Fruit fly (Drosophila melanogaster) whole organism, embryonic: ENCODE measurements around the gene sea.

Experiments used
- CG10979 ChIP-seq: fragments of 200-800 bp; sonication (Bioruptor generic); optimal IDR thresholded peaks from 2 replicates; lab custom pipeline; 2018; ENCODE audit warnings: missing biosample characterization, mild to moderate bottlenecking, missing genetic modification characterization, moderate library complexity
- CG12299 ChIP-seq: fragments of 200-800 bp; sonication (Bioruptor generic); optimal IDR thresholded peaks from 2 replicates; lab custom pipeline; 2018; ENCODE audit warnings: missing biosample characterization, mild to moderate bottlenecking, missing genetic modification characterization
- CG12769 ChIP-seq: fragments of 200-800 bp; sonication (Bioruptor generic); optimal IDR thresholded peaks from 2 replicates; lab custom pipeline; 2019; ENCODE audit warnings: missing biosample characterization, mild to moderate bottlenecking, missing genetic modification characterization, moderate library complexity
- CG12942 ChIP-seq: fragments of 200-800 bp; sonication (Bioruptor generic); optimal IDR thresholded peaks from 3 replicates; lab custom pipeline; 2016; ENCODE audit warnings: missing biosample characterization, missing genetic modification characterization
- CG15479 ChIP-seq: fragments of 200-800 bp; sonication (Bioruptor generic); optimal IDR thresholded peaks from 3 replicates; lab custom pipeline; 2019; ENCODE audit warnings: missing biosample characterization, mild to moderate bottlenecking, missing genetic modification characterization, moderate library complexity
- CG17361 ChIP-seq: fragments of 200-800 bp; sonication (Bioruptor generic); IDR thresholded peaks from 3 replicates; pipeline ENCODE4 v1.3.6; 2022; ENCODE audit warnings: missing biosample characterization, missing genetic modification characterization
- CG17829 ChIP-seq: fragments of 200-800 bp; optimal IDR thresholded peaks from 2 replicates; lab custom pipeline; 2019; ENCODE audit warnings: missing biosample characterization, mild to moderate bottlenecking, missing genetic modification characterization, moderate library complexity
- CG18262 ChIP-seq: fragments of 200-800 bp; optimal IDR thresholded peaks from 3 replicates; lab custom pipeline; 2019; ENCODE audit warnings: missing biosample characterization, mild to moderate bottlenecking, missing genetic modification characterization, moderate library complexity
- CG2120 ChIP-seq: fragments of 200-800 bp; sonication (Bioruptor generic); optimal IDR thresholded peaks from 3 replicates; lab custom pipeline; 2016; ENCODE audit warnings: missing biosample characterization, missing genetic modification characterization
- CG31441 ChIP-seq: fragments of 200-800 bp; sonication (Bioruptor generic); IDR thresholded peaks from 2 replicates; pipeline ENCODE4 v1.3.6; 2022; ENCODE audit warnings: missing biosample characterization, missing genetic modification characterization
- CG33557 ChIP-seq: fragments of 200-800 bp; sonication (Bioruptor generic); optimal IDR thresholded peaks from 2 replicates; lab custom pipeline; 2019; ENCODE audit warnings: missing biosample characterization, mild to moderate bottlenecking, missing genetic modification characterization, moderate library complexity
- CG4707 ChIP-seq: fragments of 200-800 bp; sonication (Bioruptor generic); optimal IDR thresholded peaks from 2 replicates; lab custom pipeline; 2018; ENCODE audit warnings: missing biosample characterization, mild to moderate bottlenecking, missing genetic modification characterization, moderate library complexity
- CG6654 ChIP-seq: fragments of 200-800 bp; sonication (Bioruptor generic); optimal IDR thresholded peaks from 2 replicates; lab custom pipeline; 2017; ENCODE audit warnings: missing biosample characterization, mild to moderate bottlenecking, missing genetic modification characterization
- CG6689 ChIP-seq: fragments of 200-800 bp; sonication (Bioruptor generic); IDR thresholded peaks from 2 replicates; pipeline ENCODE4 v1.3.6; 2022; ENCODE audit warnings: missing biosample characterization, missing genetic modification characterization
- CG7271 ChIP-seq: fragments of 200-800 bp; sonication (Bioruptor generic); optimal IDR thresholded peaks from 2 replicates; lab custom pipeline; 2018; ENCODE audit warnings: missing biosample characterization, mild to moderate bottlenecking, missing genetic modification characterization, moderate library complexity
- CG8089 ChIP-seq: fragments of 200-800 bp; sonication (Bioruptor generic); optimal IDR thresholded peaks from 3 replicates; lab custom pipeline; 2016; ENCODE audit warnings: missing biosample characterization, missing genetic modification characterization
- CG8281 ChIP-seq: fragments of 200-800 bp; sonication (Bioruptor generic); optimal IDR thresholded peaks from 2 replicates; lab custom pipeline; 2018; ENCODE audit warnings: missing biosample characterization, mild to moderate bottlenecking, missing genetic modification characterization, moderate library complexity
- CG8359 ChIP-seq: fragments of 200-800 bp; sonication (Bioruptor generic); optimal IDR thresholded peaks from 2 replicates; lab custom pipeline; 2017; ENCODE audit warnings: missing biosample characterization, mild to moderate bottlenecking, missing genetic modification characterization, borderline replicate concordance
- Chrac-16 ChIP-seq: fragments of 200-800 bp; sonication (Bioruptor generic); optimal IDR thresholded peaks from 3 replicates; lab custom pipeline; 2016; ENCODE audit warnings: missing biosample characterization, missing genetic modification characterization
- Deaf1 ChIP-seq: fragments of 200-800 bp; optimal IDR thresholded peaks from 3 replicates; lab custom pipeline; 2019; ENCODE audit warnings: missing biosample characterization, mild to moderate bottlenecking, missing genetic modification characterization, moderate library complexity
- E2f1 ChIP-seq: fragments of 200-800 bp; sonication (Bioruptor generic); IDR thresholded peaks from 2 replicates; pipeline ENCODE4 v1.3.6; 2022; ENCODE audit warnings: missing biosample characterization, missing genetic modification characterization
- Elba2 ChIP-seq: fragments of 200-800 bp; sonication (Bioruptor generic); optimal IDR thresholded peaks from 3 replicates; lab custom pipeline; 2016; ENCODE audit warnings: missing biosample characterization, missing genetic modification characterization
- HLHmδ ChIP-seq: fragments of 200-800 bp; sonication (Bioruptor generic); optimal IDR thresholded peaks from 2 replicates; lab custom pipeline; 2018; ENCODE audit warnings: missing biosample characterization, mild to moderate bottlenecking, missing genetic modification characterization, moderate library complexity
- HmgD ChIP-seq: fragments of 200-800 bp; sonication (Bioruptor generic); optimal IDR thresholded peaks from 3 replicates; lab custom pipeline; 2016; ENCODE audit warnings: missing biosample characterization, missing genetic modification characterization
- Hmr ChIP-seq: fragments of 200-800 bp; sonication (Bioruptor generic); optimal IDR thresholded peaks from 3 replicates; lab custom pipeline; 2017; ENCODE audit warnings: mild to moderate bottlenecking, missing biosample characterization, missing genetic modification reagents, missing genetic modification characterization
- Lim3 ChIP-seq: fragments of 200-800 bp; sonication (Bioruptor generic); IDR thresholded peaks from 2 replicates; pipeline ENCODE4 v1.3.6; 2022; ENCODE audit warnings: missing biosample characterization, missing genetic modification characterization
- Med ChIP-seq: fragments of 200-800 bp; sonication (Bioruptor generic); peaks from one replicate; lab custom pipeline; 2016; ENCODE audit warnings: missing biosample characterization, missing genetic modification characterization, mild to moderate bottlenecking, inconsistent platforms, moderate library complexity
- Oli ChIP-seq: fragments of 200-800 bp; sonication (Bioruptor generic); optimal IDR thresholded peaks from 2 replicates; lab custom pipeline; 2018; ENCODE audit warnings: missing biosample characterization, mild to moderate bottlenecking, missing genetic modification characterization, moderate library complexity
- PHDP ChIP-seq: fragments of 200-800 bp; sonication (Bioruptor generic); optimal IDR thresholded peaks from 3 replicates; lab custom pipeline; 2018; ENCODE audit warnings: missing biosample characterization, mild to moderate bottlenecking, missing genetic modification characterization, moderate library complexity
- Ptx1 ChIP-seq: fragments of 200-800 bp; sonication (Bioruptor generic); IDR thresholded peaks from 2 replicates; pipeline ENCODE4 v1.3.6; 2022; ENCODE audit warnings: missing biosample characterization, missing genetic modification characterization
- aop ChIP-seq: fragments of 200-800 bp; sonication (Bioruptor generic); IDR thresholded peaks from 2 replicates; pipeline ENCODE4 v1.3.6; 2022; ENCODE audit warnings: missing biosample characterization, missing genetic modification characterization
- ash1 ChIP-seq: fragments of 200-800 bp; sonication (Bioruptor generic); optimal IDR thresholded peaks from 2 replicates; lab custom pipeline; 2018; ENCODE audit warnings: missing biosample characterization, mild to moderate bottlenecking, missing genetic modification characterization
- dati ChIP-seq: fragments of 200-800 bp; sonication (Bioruptor generic); IDR thresholded peaks from 2 replicates; pipeline ENCODE4 v1.3.6; 2022; ENCODE audit warnings: missing biosample characterization, missing genetic modification characterization
- eyg ChIP-seq: fragments of 200-800 bp; sonication (Bioruptor generic); optimal IDR thresholded peaks from 3 replicates; lab custom pipeline; 2016; ENCODE audit warnings: missing biosample characterization, missing genetic modification characterization
- hb ChIP-seq: fragments of 200-800 bp; sonication (Bioruptor generic); IDR thresholded peaks from 3 replicates; pipeline ENCODE4 v1.3.6; 2022; ENCODE audit warnings: missing biosample characterization, missing genetic modification characterization; ENCODE audit not compliant: partially characterized antibody
- nau ChIP-seq: fragments of 200-800 bp; sonication (Bioruptor generic); optimal IDR thresholded peaks from 3 replicates; lab custom pipeline; 2017; ENCODE audit warnings: missing biosample characterization, mild to moderate bottlenecking, missing genetic modification characterization, missing genetic modification reagents
- oc ChIP-seq: fragments of 200-800 bp; sonication (Bioruptor generic); optimal IDR thresholded peaks from 2 replicates; lab custom pipeline; 2018; ENCODE audit warnings: missing biosample characterization, mild to moderate bottlenecking, missing genetic modification characterization, moderate library complexity
- pb ChIP-seq: fragments of 200-800 bp; sonication (Bioruptor generic); optimal IDR thresholded peaks from 3 replicates; lab custom pipeline; 2016; ENCODE audit warnings: missing biosample characterization, missing genetic modification characterization
- pnt ChIP-seq: fragments of 200-800 bp; sonication (Bioruptor generic); optimal IDR thresholded peaks from 3 replicates; lab custom pipeline; 2016; ENCODE audit warnings: missing biosample characterization, missing genetic modification characterization
- psq ChIP-seq: fragments of 200-800 bp; sonication (Bioruptor generic); optimal IDR thresholded peaks from 2 replicates; lab custom pipeline; 2017; ENCODE audit warnings: missing biosample characterization, missing genetic modification characterization
- pzg ChIP-seq: fragments of 200-800 bp; sonication (Bioruptor generic); optimal IDR thresholded peaks from 3 replicates; lab custom pipeline; 2018; ENCODE audit warnings: missing biosample characterization, mild to moderate bottlenecking, missing genetic modification characterization, moderate library complexity
- ranshi ChIP-seq: fragments of 200-800 bp; sonication (Bioruptor generic); IDR thresholded peaks from 2 replicates; pipeline ENCODE4 v1.3.6; 2022; ENCODE audit warnings: missing biosample characterization, missing genetic modification characterization
- sc ChIP-seq, 3 experiments: fragments of >200 bp in 2 of 3; fragments of 200-800 bp in 1 of 3; sonication (Bioruptor generic) in 1 of 3; optimal IDR thresholded peaks; 2 replicates in 2 of 3; 3 replicates in 1 of 3; lab custom pipeline; 2017; ENCODE audit warnings: mild to moderate bottlenecking in 1 of 3, missing biosample characterization in 1 of 3, missing genetic modification characterization in 1 of 3, missing genetic modification reagents in 1 of 3
- so ChIP-seq: fragments of 200-800 bp; sonication (Bioruptor generic); IDR thresholded peaks from 3 replicates; pipeline ENCODE4 v1.3.6; 2022; ENCODE audit warnings: missing biosample characterization, missing genetic modification characterization
- sr ChIP-seq: fragments of 200-800 bp; sonication (Bioruptor generic); IDR thresholded peaks from 3 replicates; pipeline ENCODE4 v1.3.6; 2022; ENCODE audit warnings: missing biosample characterization, missing genetic modification characterization
- tio ChIP-seq: fragments of 200-800 bp; sonication (Bioruptor generic); optimal IDR thresholded peaks from 2 replicates; lab custom pipeline; 2017; ENCODE audit warnings: missing biosample characterization, missing genetic modification characterization, inconsistent platforms
- trh ChIP-seq: fragments of 200-800 bp; sonication (Bioruptor generic); optimal IDR thresholded peaks from 2 replicates; lab custom pipeline; 2016; ENCODE audit warnings: missing biosample characterization, missing genetic modification characterization
- vfl ChIP-seq: fragments of 200-800 bp; sonication (Bioruptor generic); optimal IDR thresholded peaks from 2 replicates; lab custom pipeline; 2016; ENCODE audit warnings: missing biosample characterization, missing genetic modification characterization

Gene sea

DNA sequence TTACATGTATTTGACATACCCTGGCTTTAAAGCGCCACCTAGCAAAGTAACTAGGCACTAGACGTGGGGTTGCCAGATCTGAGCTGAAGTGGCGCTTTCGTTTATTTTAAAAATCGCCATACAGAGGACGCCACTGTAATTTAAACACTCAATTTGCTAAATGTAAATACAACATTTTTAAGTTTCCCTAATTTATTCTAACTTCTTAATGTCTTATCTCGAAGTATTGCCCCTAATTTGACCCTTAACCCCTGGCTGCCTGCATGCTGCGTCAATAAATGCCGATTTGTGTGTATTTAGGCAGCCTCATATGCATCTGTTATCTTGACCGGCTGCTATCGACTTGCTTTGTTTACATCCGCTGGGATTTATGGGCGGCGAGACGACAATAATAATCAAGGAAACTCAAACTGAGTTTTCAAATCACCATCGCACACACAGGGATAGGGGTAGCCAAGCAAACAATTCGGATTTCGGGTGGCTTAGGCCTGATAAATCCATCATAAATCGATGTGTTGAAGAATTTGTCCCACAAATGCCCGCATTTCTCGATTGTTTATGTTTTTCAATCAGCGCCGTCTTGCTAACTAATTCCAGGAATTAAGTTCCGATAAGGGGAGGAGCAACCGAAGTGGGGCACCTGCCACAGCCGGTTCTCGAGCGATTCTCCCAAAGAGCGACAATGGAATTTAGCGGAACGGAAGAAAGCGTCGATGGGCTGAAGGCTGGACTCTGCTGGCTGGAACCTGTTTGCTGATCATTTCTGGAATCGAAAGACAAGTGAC is 46.6 kb upstream of the sea start (continued):
- TF ChIP-seq so (peak; percentile 55; the same call in 1 of the 3 replicates), pb (GFP tag; lab: Kevin White, UChicago) (no peak), ranshi (peak; percentile 34; the same call in 1 of the 2 replicates), CG12769 (tag; lab: Kevin White, UChicago) (peak; percentile 29), Oli (tag; lab: Kevin White, UChicago) (peak; percentile 15), CG12299 (no peak), CG6689 (0 out of 2 replicates have a peak, but pooled peaks have one; percentile 37), ash1 (GFP tag; lab: Kevin White, UChicago) (no peak), CG10979 (tag; lab: Kevin White, UChicago) (peak; percentile 49), CG4707 (no peak), Med (GFP tag; lab: Kevin White, UChicago) (peak; percentile 97), oc (tag; lab: Kevin White, UChicago) (peak; percentile 36), Hmr (peak; percentile 46), CG33557 (GFP tag; lab: Kevin White, UChicago) (peak; percentile 50), pzg (GFP tag; lab: Kevin White, UChicago) (peak; percentile 24), vfl (GFP tag; lab: Kevin White, UChicago) (no peak), dati (GFP tag; lab: Robert Waterston, UW) (no peak), Chrac-16 (GFP tag; lab: Kevin White, UChicago) (peak; percentile 82), sc (optimal IDR thresholded peaks at IDR 0.05; lab: Kevin White, UChicago) (no peak), sc (GFP tag; optimal IDR thresholded peaks at IDR 0.05; lab: Kevin White, UChicago) (peak; percentile 22), CG18262 (tag; lab: Kevin White, UChicago) (peak; percentile 67), CG31441 (peak; percentile 44; the same call in 1 of the 2 replicates), Elba2 (peak; percentile 9), CG6654 (no peak), tio (GFP tag; lab: Kevin White, UChicago) (peak; percentile 45), CG2120 (GFP tag; lab: Kevin White, UChicago) (peak; percentile 68), CG8359 (no peak), CG8281 (tag; lab: Kevin White, UChicago) (no peak), pnt (GFP tag; lab: Kevin White, UChicago) (no peak), CG15479 (GFP tag; lab: Kevin White, UChicago) (peak; percentile 90), CG17361 (GFP tag; lab: Robert Waterston, UW) (peak; percentile 73), PHDP (tag; lab: Kevin White, UChicago) (peak; percentile 60), Ptx1 (GFP tag; lab: Robert Waterston, UW) (peak; percentile 82), CG7271 (tag; lab: Kevin White, UChicago) (no peak), nau (GFP tag; lab: Kevin White, UChicago) (peak; percentile 18), CG8089 (GFP tag; lab: Kevin White, UChicago) (peak; percentile 80), Lim3 (GFP tag; lab: Robert Waterston, UW) (no peak), hb (no peak), HLHmδ (GFP tag; lab: Kevin White, UChicago) (no peak), aop (GFP tag; lab: Robert Waterston, UW) (no peak), CG17829 (tag; lab: Kevin White, UChicago) (peak; percentile 78), HmgD (GFP tag; lab: Kevin White, UChicago) (peak; percentile 46), trh (GFP tag; lab: Kevin White, UChicago) (peak; percentile 51), eyg (GFP tag; lab: Kevin White, UChicago) (peak; percentile 40), E2f1 (GFP tag; lab: Robert Waterston, UW) (peak; percentile 72), psq (GFP tag; lab: Kevin White, UChicago) (peak; percentile 48), CG12942 (GFP tag; lab: Kevin White, UChicago) (peak; percentile 62), Deaf1 (tag; lab: Kevin White, UChicago) (peak; percentile 4), sr (GFP tag; lab: Robert Waterston, UW) (no peak)
